Worm (Caenorhabditis elegans): Measurements from ENCODE around the gene trx-1.
A peak's percentile ranks its signal among the peaks of the same experiment; 100 is the strongest.

The trx-1 gene

ce11 chrII:7753500-7753899, at the start of gene trx-1:
Gene trx-1 (minus strand): TSS chrII:7753600.
- no peak for TF ChIP-seq pqm-1 (tag; optimal IDR thresholded peaks at IDR 0.05)
- no peak for TF ChIP-seq lin-15B (tag; optimal IDR thresholded peaks at IDR 0.05)
- TF ChIP-seq nhr-76 (tag; optimal IDR thresholded peaks at IDR 0.05): no peak
- no peak for TF ChIP-seq skn-1 (tag; optimal IDR thresholded peaks at IDR 0.05)
- TF ChIP-seq nhr-11 (tag; optimal IDR thresholded peaks at IDR 0.05): no peak

DNA sequence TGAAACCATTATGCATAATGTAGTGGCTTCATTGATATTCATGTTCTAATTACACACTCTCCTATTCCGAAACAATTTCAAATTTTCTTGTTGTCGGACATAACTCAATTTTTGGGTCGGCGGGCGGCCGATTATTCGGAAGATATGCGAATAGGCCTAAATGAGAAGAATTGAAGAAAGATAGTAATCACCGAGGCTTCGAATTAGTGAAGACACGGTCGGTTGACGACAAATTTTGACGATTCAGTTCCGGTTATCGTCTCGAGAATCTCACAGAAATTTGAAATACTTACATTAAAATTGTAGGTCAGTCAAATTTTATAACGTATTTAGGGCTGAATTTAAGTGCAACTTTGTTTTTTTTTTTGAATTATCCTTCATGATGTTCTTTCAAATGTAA, 49.8 kb upstream of the trx-1 start:
- TF ChIP-seq ztf-11 (tag; optimal IDR thresholded peaks at IDR 0.05) (no peak), ceh-16 (tag; optimal IDR thresholded peaks at IDR 0.05) (no peak), nhr-23 (tag; optimal IDR thresholded peaks at IDR 0.05) (peak; percentile 18), elt-1 (tag; optimal IDR thresholded peaks at IDR 0.05) (peak; percentile 59)

DNA sequence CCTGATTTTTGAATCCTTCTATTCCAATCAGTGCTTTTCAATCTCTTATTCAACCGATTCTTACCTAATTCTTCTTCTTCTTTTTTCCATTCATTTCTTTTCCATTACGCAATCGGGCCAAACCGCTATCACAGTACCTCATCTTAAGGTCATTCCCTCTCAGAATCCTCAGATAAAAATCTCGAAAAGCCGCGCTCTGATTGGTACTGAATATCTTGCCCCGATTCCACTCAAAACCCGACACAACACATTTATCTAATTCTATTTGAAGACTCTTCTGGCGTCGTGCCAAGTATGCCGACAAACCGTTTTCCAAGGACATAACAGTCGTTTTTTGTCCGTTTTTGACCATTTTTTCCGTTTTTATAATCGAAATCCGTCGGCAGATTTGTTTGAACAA, 48.5 kb upstream of the trx-1 start:
- TF ChIP-seq nhr-12 (tag; optimal IDR thresholded peaks at IDR 0.05) (no peak), nhr-23 (tag; optimal IDR thresholded peaks at IDR 0.05) (peak; percentile 70), elt-3 (tag; optimal IDR thresholded peaks at IDR 0.05) (no peak), ceh-28 (tag; optimal IDR thresholded peaks at IDR 0.05) (no peak), lin-15B (tag; optimal IDR thresholded peaks at IDR 0.05) (no peak), pqm-1 (tag; optimal IDR thresholded peaks at IDR 0.05) (no peak), nhr-77 (tag; optimal IDR thresholded peaks at IDR 0.05) (no peak), ZK546.5 (tag; optimal IDR thresholded peaks at IDR 0.05) (no peak), ceh-16 (tag; optimal IDR thresholded peaks at IDR 0.05) (peak; percentile 50), nhr-11 (tag; optimal IDR thresholded peaks at IDR 0.05) (no peak), R02D3.7 (tag; optimal IDR thresholded peaks at IDR 0.05) (no peak), ceh-82 (tag; optimal IDR thresholded peaks at IDR 0.05) (no peak), daf-12 (tag; optimal IDR thresholded peaks at IDR 0.05) (no peak), elt-1 (tag; optimal IDR thresholded peaks at IDR 0.05) (peak; percentile 96), ama-1 (optimal IDR thresholded peaks at IDR 0.05) (no peak), sea-2 (GFP tag; optimal IDR thresholded peaks at IDR 0.05) (no peak), zag-1 (tag; optimal IDR thresholded peaks at IDR 0.05) (no peak), nhr-67 (tag; optimal IDR thresholded peaks at IDR 0.05) (no peak), fkh-2 (tag; optimal IDR thresholded peaks at IDR 0.05) (no peak), ztf-4 (tag; optimal IDR thresholded peaks at IDR 0.05) (no peak), aly-2 (tag; optimal IDR thresholded peaks at IDR 0.05) (no peak), mml-1 (tag; optimal IDR thresholded peaks at IDR 0.05) (no peak), jun-1 (tag; optimal IDR thresholded peaks at IDR 0.05) (no peak), fos-1 (tag; optimal IDR thresholded peaks at IDR 0.05) (no peak), egl-27 (tag; optimal IDR thresholded peaks at IDR 0.05) (no peak), nhr-25 (tag; optimal IDR thresholded peaks at IDR 0.05) (peak; percentile 77)

- no peak for TF ChIP-seq daf-12 (tag; optimal IDR thresholded peaks at IDR 0.05)
- TF ChIP-seq eor-1 (tag; optimal IDR thresholded peaks at IDR 0.05): no peak
- no peak for TF ChIP-seq ceh-16 (tag; optimal IDR thresholded peaks at IDR 0.05)
- no peak for TF ChIP-seq ceh-82 (tag; optimal IDR thresholded peaks at IDR 0.05)
- TF ChIP-seq ztf-11 (tag; optimal IDR thresholded peaks at IDR 0.05): no peak
- TF ChIP-seq ZK546.5 (tag; optimal IDR thresholded peaks at IDR 0.05): no peak
- TF ChIP-seq nhr-25 (tag; optimal IDR thresholded peaks at IDR 0.05): no peak
- TF ChIP-seq fos-1 (tag; optimal IDR thresholded peaks at IDR 0.05): no peak
- TF ChIP-seq R02D3.7 (tag; optimal IDR thresholded peaks at IDR 0.05): no peak
- no peak for TF ChIP-seq mdl-1 (tag; optimal IDR thresholded peaks at IDR 0.05)
- TF ChIP-seq elt-3 (tag; optimal IDR thresholded peaks at IDR 0.05): no peak
- no peak for TF ChIP-seq ceh-28 (tag; optimal IDR thresholded peaks at IDR 0.05)
- no peak for TF ChIP-seq tbx-2 (tag; optimal IDR thresholded peaks at IDR 0.05)
- no peak for TF ChIP-seq nhr-43 (tag; optimal IDR thresholded peaks at IDR 0.05; ENCODE audit: poor library complexity, severe bottlenecking)
- TF ChIP-seq nhr-67 (tag; optimal IDR thresholded peaks at IDR 0.05): no peak
- TF ChIP-seq elt-2 (tag; optimal IDR thresholded peaks at IDR 0.05): peak; percentile 60
- no peak for TF ChIP-seq nhr-11 (tag; optimal IDR thresholded peaks at IDR 0.05)
- peak; percentile 26 for TF ChIP-seq pha-4 (tag; optimal IDR thresholded peaks at IDR 0.05)
- TF ChIP-seq egl-5 (tag; optimal IDR thresholded peaks at IDR 0.05): no peak
- TF ChIP-seq skn-1 (tag; optimal IDR thresholded peaks at IDR 0.05): no peak
- no peak for TF ChIP-seq egl-27 (tag; optimal IDR thresholded peaks at IDR 0.05)
- TF ChIP-seq pqm-1 (tag; optimal IDR thresholded peaks at IDR 0.05): peak; percentile 20
Measured at ce11 chrII:7801255-7801654, 47.9 kb upstream of the trx-1 start.

- TF ChIP-seq fkh-10 (GFP tag; optimal IDR thresholded peaks at IDR 0.05): peak; percentile 43
- no peak for TF ChIP-seq nhr-77 (tag; optimal IDR thresholded peaks at IDR 0.05)
Measured at ce11 chrII:7795299-7795698, 41.9 kb upstream of the trx-1 start.

All from whole organism, L3 larva.